Worm (Caenorhabditis elegans): ENCODE measurements around the gene sym-1.

The sym-1 gene

DNA sequence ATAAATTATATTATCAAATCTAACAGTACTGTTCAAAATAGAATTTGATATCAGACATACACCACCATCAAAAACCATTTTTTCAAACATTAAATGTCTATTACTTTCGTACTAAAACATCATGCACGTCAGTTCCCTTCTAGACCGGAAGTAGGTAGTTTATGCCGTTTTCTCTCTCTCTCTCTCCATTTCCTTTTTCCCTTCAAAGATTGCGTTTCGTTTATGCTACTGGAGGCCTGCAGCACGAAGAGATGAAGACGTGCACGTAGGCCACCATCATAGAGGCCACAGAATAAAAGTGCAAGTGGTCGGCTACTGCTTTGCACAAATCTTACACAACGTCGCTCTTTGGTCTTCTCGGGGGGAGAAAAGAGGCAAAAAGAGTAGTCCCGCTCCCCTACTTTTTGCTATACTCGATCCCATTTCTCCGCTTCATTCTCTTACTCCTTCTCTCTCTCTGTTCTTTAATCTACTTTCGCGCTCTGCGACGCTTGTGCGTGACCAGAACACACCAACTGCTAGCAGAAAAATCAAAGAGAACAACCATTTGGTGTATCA, 19.9 kb upstream of the sym-1 start (continued):
- TF ChIP-seq tlf-1 (GFP tag; optimal IDR thresholded peaks at IDR 0.05) (no peak), T07F8.4 (tag; optimal IDR thresholded peaks at IDR 0.05) (no peak), ceh-91 (GFP tag; IDR thresholded peaks at IDR 0.05) (no peak), F23B12.7 (tag; optimal IDR thresholded peaks at IDR 0.05; ENCODE audit: insufficient read depth) (no peak), snpc-4 (GFP tag; optimal IDR thresholded peaks at IDR 0.05) (no peak), snpc-4 (tag; optimal IDR thresholded peaks at IDR 0.05) (peak in 1 of 4 experiments; percentile 12), tbx-9 (tag; optimal IDR thresholded peaks at IDR 0.05; ENCODE audit: borderline replicate concordance) (no peak), nfya-2 (GFP tag; IDR thresholded peaks at IDR 0.05) (no peak), ceh-40 (GFP tag; IDR thresholded peaks at IDR 0.05) (no peak), aptf-2 (GFP tag; conservative IDR thresholded peaks at IDR 0.05) (no peak), lag-1 (GFP tag; IDR thresholded peaks at IDR 0.05) (no peak), Y53F4B.3 (GFP tag; IDR thresholded peaks at IDR 0.05) (no peak), B0336.3 (GFP tag; IDR thresholded peaks at IDR 0.05) (no peak), rec-8 (tag; optimal IDR thresholded peaks at IDR 0.05) (no peak), attf-3 (GFP tag; conservative IDR thresholded peaks at IDR 0.05) (no peak), mel-28 (tag; optimal IDR thresholded peaks at IDR 0.05; ENCODE audit: borderline replicate concordance) (no peak), ceh-58 (GFP tag; IDR thresholded peaks at IDR 0.05) (no peak), ama-1 (optimal IDR thresholded peaks at IDR 0.05) (no peak), ama-1 (GFP tag; optimal IDR thresholded peaks at IDR 0.05) (no peak), ztf-3 (GFP tag; optimal IDR thresholded peaks at IDR 0.05) (no peak), aptf-3 (GFP tag; IDR thresholded peaks at IDR 0.05) (no peak), athp-1 (tag; optimal IDR thresholded peaks at IDR 0.05) (no peak), madf-8 (GFP tag; conservative IDR thresholded peaks at IDR 0.05) (no peak), tbp1 (GFP tag; optimal IDR thresholded peaks at IDR 0.05) (no peak), hrde-1 (tag; optimal IDR thresholded peaks at IDR 0.05; ENCODE audit: borderline replicate concordance) (no peak), mcd-1 (GFP tag; IDR thresholded peaks at IDR 0.05) (peak; percentile 36; the same call in 1 of the 2 replicates), B0019.2 (GFP tag; conservative IDR thresholded peaks at IDR 0.05) (no peak), ekl-4 (GFP tag; IDR thresholded peaks at IDR 0.05) (peak; percentile 14; the same call in 1 of the 2 replicates), mes-4 (tag; optimal IDR thresholded peaks at IDR 0.05) (no peak), ztf-22 (GFP tag; optimal IDR thresholded peaks at IDR 0.05) (peak; percentile 48), akir-1 (GFP tag; optimal IDR thresholded peaks at IDR 0.05) (no peak), B0261.1 (tag; optimal IDR thresholded peaks at IDR 0.05) (no peak), rcor-1 (GFP tag; IDR thresholded peaks at IDR 0.05) (peak; percentile 32; the same call in 1 of the 2 replicates), pha-4 (tag; optimal IDR thresholded peaks at IDR 0.05) (no peak), nfya-1 (tag; optimal IDR thresholded peaks at IDR 0.05; ENCODE audit: borderline replicate concordance, insufficient read depth) (no peak), dpff-1 (tag; optimal IDR thresholded peaks at IDR 0.05) (no peak), snpc-3.4 (tag; optimal IDR thresholded peaks at IDR 0.05) (no peak), nhr-80 (tag; optimal IDR thresholded peaks at IDR 0.05) (peak; percentile 61), dpl-1 (GFP tag; optimal IDR thresholded peaks at IDR 0.05) (no peak), sdz-38 (tag; optimal IDR thresholded peaks at IDR 0.05) (no peak), B0035.1 (tag; optimal IDR thresholded peaks at IDR 0.05) (no peak), egrh-3 (GFP tag; IDR thresholded peaks at IDR 0.05) (0 out of 2 replicates have a peak, but pooled peaks have one; percentile 9), nhr-179 (tag; optimal IDR thresholded peaks at IDR 0.05) (no peak), efl-1 (GFP tag; optimal IDR thresholded peaks at IDR 0.05) (no peak), C17E4.6 (GFP tag; IDR thresholded peaks at IDR 0.05) (no peak), snpc-1.3 (tag; optimal IDR thresholded peaks at IDR 0.05; ENCODE audit: insufficient read depth) (no peak), unc-130 (GFP tag; optimal IDR thresholded peaks at IDR 0.05) (no peak), nhr-90 (tag; optimal IDR thresholded peaks at IDR 0.05) (no peak), bed-1 (GFP tag; IDR thresholded peaks at IDR 0.05) (no peak)

All from whole organism, young adult.